Fruit fly (Drosophila melanogaster) whole organism, embryonic: Measurements from ENCODE around the gene Fpgs1.

Source experiments
- Aef1 ChIP-seq: fragments of 200-800 bp; sonication (Bioruptor generic); IDR thresholded peaks from 3 replicates; pipeline ENCODE4 v1.3.6; 2022; ENCODE audit warnings: missing biosample characterization, missing genetic modification characterization
- CG10462 ChIP-seq: fragments of 200-800 bp; sonication (Bioruptor generic); optimal IDR thresholded peaks from 2 replicates; lab custom pipeline; 2016; ENCODE audit warnings: missing biosample characterization, missing genetic modification characterization
- CG11247 ChIP-seq: fragments of 200-800 bp; sonication (Bioruptor generic); IDR thresholded peaks from 2 replicates; pipeline ENCODE4 v1.3.6; 2022; ENCODE audit warnings: missing biosample characterization, missing genetic modification characterization
- CG11504 ChIP-seq: fragments of 200-800 bp; sonication (Bioruptor generic); optimal IDR thresholded peaks from 3 replicates; lab custom pipeline; 2019; ENCODE audit warnings: missing biosample characterization, mild to moderate bottlenecking, missing genetic modification characterization, moderate library complexity
- CG12219 ChIP-seq: fragments of 200-800 bp; sonication (Bioruptor generic); optimal IDR thresholded peaks from 3 replicates; lab custom pipeline; 2018; ENCODE audit warnings: missing biosample characterization, mild to moderate bottlenecking, missing genetic modification characterization
- CG12236 ChIP-seq: fragments of 200-800 bp; sonication (Bioruptor generic); optimal IDR thresholded peaks from 2 replicates; lab custom pipeline; 2016; ENCODE audit warnings: missing biosample characterization, missing genetic modification characterization
- CG12391 ChIP-seq: fragments of 200-800 bp; sonication (Bioruptor generic); optimal IDR thresholded peaks from 3 replicates; lab custom pipeline; 2018; ENCODE audit warnings: missing biosample characterization, mild to moderate bottlenecking, missing genetic modification characterization, moderate library complexity
- CG12769 ChIP-seq: fragments of 200-800 bp; sonication (Bioruptor generic); optimal IDR thresholded peaks from 2 replicates; lab custom pipeline; 2019; ENCODE audit warnings: missing biosample characterization, mild to moderate bottlenecking, missing genetic modification characterization, moderate library complexity
- CG14710 ChIP-seq: fragments of 200-800 bp; sonication (Bioruptor generic); optimal IDR thresholded peaks from 3 replicates; lab custom pipeline; 2019; ENCODE audit warnings: missing biosample characterization, mild to moderate bottlenecking, missing genetic modification characterization, moderate library complexity
- CG15514 ChIP-seq: fragments of 200-800 bp; sonication (Bioruptor generic); optimal IDR thresholded peaks from 3 replicates; lab custom pipeline; 2017; ENCODE audit warnings: missing biosample characterization, missing genetic modification characterization, mild to moderate bottlenecking, moderate library complexity, missing genetic modification reagents
- CG15696 ChIP-seq: fragments of 200-800 bp; sonication (Bioruptor generic); optimal IDR thresholded peaks from 2 replicates; lab custom pipeline; 2019; ENCODE audit warnings: missing biosample characterization, mild to moderate bottlenecking, missing genetic modification characterization, moderate library complexity
- CG1602 ChIP-seq: fragments of 200-800 bp; sonication (Bioruptor generic); optimal IDR thresholded peaks from 3 replicates; lab custom pipeline; 2016; ENCODE audit warnings: missing biosample characterization, missing genetic modification characterization
- CG1603 ChIP-seq: fragments of 200-800 bp; sonication (Bioruptor generic); optimal IDR thresholded peaks from 2 replicates; lab custom pipeline; 2019; ENCODE audit warnings: missing biosample characterization, mild to moderate bottlenecking, missing genetic modification characterization, moderate library complexity
- CG17328 ChIP-seq: fragments of 200-800 bp; sonication (Bioruptor generic); IDR thresholded peaks from 2 replicates; pipeline ENCODE4 v1.3.6; 2022; ENCODE audit warnings: missing biosample characterization, missing genetic modification characterization
- CG2129 ChIP-seq: fragments of 200-800 bp; sonication (Bioruptor generic); IDR thresholded peaks from 2 replicates; pipeline ENCODE4 v1.3.6; 2022; ENCODE audit warnings: missing biosample characterization, missing genetic modification characterization; ENCODE audit not compliant: partially characterized antibody
- CG30431 ChIP-seq: fragments of 200-800 bp; sonication (Bioruptor generic); optimal IDR thresholded peaks from 2 replicates; lab custom pipeline; 2017; ENCODE audit warnings: missing biosample characterization, missing genetic modification characterization
- CG4617 ChIP-seq: fragments of 200-800 bp; sonication (Bioruptor generic); optimal IDR thresholded peaks from 3 replicates; lab custom pipeline; 2016; ENCODE audit warnings: missing biosample characterization, missing genetic modification characterization, borderline replicate concordance
- CG6254 ChIP-seq: fragments of 200-800 bp; sonication (Bioruptor generic); optimal IDR thresholded peaks from 3 replicates; lab custom pipeline; 2017; ENCODE audit warnings: mild to moderate bottlenecking, missing biosample characterization, missing genetic modification reagents, missing genetic modification characterization
- CG7928 ChIP-seq: fragments of 200-800 bp; sonication (Bioruptor generic); optimal IDR thresholded peaks from 2 replicates; lab custom pipeline; 2017; ENCODE audit warnings: missing biosample characterization, mild to moderate bottlenecking, missing genetic modification characterization
- CG8359 ChIP-seq: fragments of 200-800 bp; sonication (Bioruptor generic); optimal IDR thresholded peaks from 2 replicates; lab custom pipeline; 2017; ENCODE audit warnings: missing biosample characterization, mild to moderate bottlenecking, missing genetic modification characterization, borderline replicate concordance
- CG9797 ChIP-seq: fragments of 200-800 bp; sonication (Bioruptor generic); optimal IDR thresholded peaks from 3 replicates; lab custom pipeline; 2018; ENCODE audit warnings: missing biosample characterization, mild to moderate bottlenecking, missing genetic modification characterization
- Doc3 ChIP-seq: fragments of 200-800 bp; sonication (Bioruptor generic); IDR thresholded peaks from 3 replicates; pipeline ENCODE4 v1.3.6; 2022; ENCODE audit warnings: missing biosample characterization, missing genetic modification characterization; ENCODE audit not compliant: partially characterized antibody
- Dp ChIP-seq: fragments of 200-800 bp; sonication (Bioruptor generic); optimal IDR thresholded peaks from 2 replicates; lab custom pipeline; 2018; ENCODE audit warnings: missing biosample characterization, mild to moderate bottlenecking, missing genetic modification characterization, moderate library complexity
- E2f2 ChIP-seq: fragments of 200-800 bp; sonication (Bioruptor generic); IDR thresholded peaks from 2 replicates; pipeline ENCODE4 v1.3.6; 2022; ENCODE audit warnings: missing biosample characterization, missing genetic modification characterization
- Ets97D ChIP-seq: fragments of 200-800 bp; sonication (Bioruptor generic); optimal IDR thresholded peaks from 3 replicates; lab custom pipeline; 2016; ENCODE audit warnings: missing biosample characterization, missing genetic modification characterization
- HLHmδ ChIP-seq: fragments of 200-800 bp; sonication (Bioruptor generic); optimal IDR thresholded peaks from 2 replicates; lab custom pipeline; 2018; ENCODE audit warnings: missing biosample characterization, mild to moderate bottlenecking, missing genetic modification characterization, moderate library complexity
- HmgD ChIP-seq: fragments of 200-800 bp; sonication (Bioruptor generic); optimal IDR thresholded peaks from 3 replicates; lab custom pipeline; 2016; ENCODE audit warnings: missing biosample characterization, missing genetic modification characterization
- MBD-R2 ChIP-seq: fragments of 200-800 bp; sonication (Bioruptor generic); IDR thresholded peaks from 2 replicates; pipeline ENCODE4 v1.3.6; 2022; ENCODE audit warnings: missing biosample characterization, missing genetic modification characterization
- MESR4 ChIP-seq: fragments of 200-800 bp; sonication (Bioruptor generic); optimal IDR thresholded peaks from 2 replicates; lab custom pipeline; 2018; ENCODE audit warnings: missing biosample characterization, mild to moderate bottlenecking, missing genetic modification characterization, moderate library complexity
- Mad ChIP-seq: fragments of 200-800 bp; sonication (Bioruptor generic); optimal IDR thresholded peaks from 2 replicates; lab custom pipeline; 2016; ENCODE audit warnings: missing biosample characterization, missing genetic modification characterization
- Mrtf ChIP-seq: fragments of 200-800 bp; sonication (Bioruptor generic); IDR thresholded peaks from 3 replicates; pipeline ENCODE4 v1.3.6; 2022; ENCODE audit warnings: missing biosample characterization, missing genetic modification characterization
- Sry-δ ChIP-seq: fragments of 200-800 bp; sonication (Bioruptor generic); optimal IDR thresholded peaks from 2 replicates; lab custom pipeline; 2016; ENCODE audit warnings: missing biosample characterization, missing genetic modification characterization
- Vsx1 ChIP-seq: fragments of 200-800 bp; sonication (Bioruptor generic); optimal IDR thresholded peaks from 2 replicates; lab custom pipeline; 2017; ENCODE audit warnings: missing biosample characterization, mild to moderate bottlenecking, missing genetic modification characterization, missing genetic modification reagents
- caup ChIP-seq: fragments of 200-800 bp; sonication (Bioruptor generic); optimal IDR thresholded peaks from 3 replicates; lab custom pipeline; 2017; ENCODE audit warnings: missing biosample characterization, mild to moderate bottlenecking, missing genetic modification characterization, moderate library complexity; ENCODE audit not compliant: severe bottlenecking
- chm ChIP-seq: fragments of 200-800 bp; sonication (Bioruptor generic); IDR thresholded peaks from 2 replicates; pipeline ENCODE4 v1.3.6; 2022; ENCODE audit warnings: missing biosample characterization, missing genetic modification characterization
- gem ChIP-seq: fragments of 200-800 bp; sonication (Bioruptor generic); optimal IDR thresholded peaks from 2 replicates; lab custom pipeline; 2019; ENCODE audit warnings: missing biosample characterization, mild to moderate bottlenecking, missing genetic modification characterization, moderate library complexity
- gsb-n ChIP-seq: fragments of 200-800 bp; sonication (Bioruptor generic); optimal IDR thresholded peaks from 3 replicates; lab custom pipeline; 2018; ENCODE audit warnings: missing biosample characterization, mild to moderate bottlenecking, missing genetic modification characterization
- inv ChIP-seq: fragments of 200-800 bp; sonication (Bioruptor generic); IDR thresholded peaks from 2 replicates; pipeline ENCODE4 v1.3.6; 2022; ENCODE audit warnings: missing biosample characterization, missing genetic modification characterization; ENCODE audit not compliant: partially characterized antibody
- knrl ChIP-seq: fragments of 200-800 bp; sonication (Bioruptor generic); IDR thresholded peaks from 3 replicates; pipeline ENCODE4 v1.3.6; 2022; ENCODE audit warnings: missing biosample characterization, missing genetic modification characterization; ENCODE audit not compliant: partially characterized antibody
- maf-S ChIP-seq: fragments of 200-800 bp; sonication (Bioruptor generic); optimal IDR thresholded peaks from 2 replicates; lab custom pipeline; 2016; ENCODE audit warnings: missing biosample characterization, missing genetic modification characterization
- pb ChIP-seq: fragments of 200-800 bp; sonication (Bioruptor generic); optimal IDR thresholded peaks from 3 replicates; lab custom pipeline; 2016; ENCODE audit warnings: missing biosample characterization, missing genetic modification characterization
- phol ChIP-seq: fragments of 200-800 bp; sonication (Bioruptor generic); optimal IDR thresholded peaks from 3 replicates; lab custom pipeline; 2018; ENCODE audit warnings: missing biosample characterization, mild to moderate bottlenecking, missing genetic modification characterization, moderate library complexity
- pzg ChIP-seq: fragments of 200-800 bp; sonication (Bioruptor generic); optimal IDR thresholded peaks from 3 replicates; lab custom pipeline; 2018; ENCODE audit warnings: missing biosample characterization, mild to moderate bottlenecking, missing genetic modification characterization, moderate library complexity
- row ChIP-seq: fragments of 200-800 bp; sonication (Bioruptor generic); IDR thresholded peaks from 3 replicates; pipeline ENCODE4 v1.3.6; 2022; ENCODE audit warnings: missing biosample characterization, missing genetic modification characterization
- salm ChIP-seq: fragments of 200-800 bp; sonication (Bioruptor generic); optimal IDR thresholded peaks from 2 replicates; lab custom pipeline; 2018; ENCODE audit warnings: missing biosample characterization, mild to moderate bottlenecking, missing genetic modification characterization
- sens ChIP-seq: fragments of 200-800 bp; sonication (Bioruptor generic); peaks from one replicate; lab custom pipeline; 2016; ENCODE audit warnings: missing biosample characterization, missing genetic modification characterization
- sisA ChIP-seq: fragments of 200-800 bp; sonication (Bioruptor generic); IDR thresholded peaks from 2 replicates; pipeline ENCODE4 v1.3.6; 2022; ENCODE audit warnings: missing biosample characterization, missing genetic modification characterization
- slp2 ChIP-seq: fragments of 200-800 bp; sonication (Bioruptor generic); optimal IDR thresholded peaks from 2 replicates; lab custom pipeline; 2016; ENCODE audit warnings: missing biosample characterization, missing genetic modification characterization
- stwl ChIP-seq: fragments of 200-800 bp; sonication (Bioruptor generic); optimal IDR thresholded peaks from 3 replicates; lab custom pipeline; 2018; ENCODE audit warnings: missing biosample characterization, mild to moderate bottlenecking, missing genetic modification characterization, moderate library complexity
- ttk ChIP-seq: fragments of 200-800 bp; sonication (Bioruptor generic); IDR thresholded peaks from 2 replicates; pipeline ENCODE4 v2.1.2; 2022; ENCODE audit warnings: missing biosample characterization, missing genetic modification characterization

The Fpgs1 gene

DNA sequence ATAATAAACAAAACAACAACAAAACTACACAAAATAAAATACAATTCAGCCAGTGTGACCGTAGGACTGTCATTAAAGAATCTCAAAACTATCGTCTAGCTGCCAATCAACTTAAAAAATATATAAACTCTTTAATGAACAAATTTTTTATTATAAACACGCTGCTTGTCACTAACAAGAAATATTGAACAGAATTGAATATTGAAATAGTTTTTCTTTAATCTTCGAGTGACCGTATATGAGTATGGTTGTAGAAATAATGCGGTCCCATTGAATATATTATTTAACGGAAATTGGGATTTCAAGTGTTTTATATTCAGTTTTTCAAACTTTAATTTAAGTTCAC is 19.6 kb upstream of the Fpgs1 start, which contains the start of gene LIMK1 (continued):
- TF ChIP-seq CG7928 (GFP tag; lab: Kevin White, UChicago), result no peak
- no peak for TF ChIP-seq HmgD (GFP tag; lab: Kevin White, UChicago)
- TF ChIP-seq HLHmδ, result no peak
- peak; percentile 28; the same call in 1 of the 2 replicates for TF ChIP-seq MBD-R2 (GFP tag; lab: Robert Waterston, UW)
- TF ChIP-seq CG14710 (tag; lab: Kevin White, UChicago), result peak; percentile 66
- TF ChIP-seq CG1603 (tag; lab: Kevin White, UChicago), result no peak
- no peak for TF ChIP-seq chm (GFP tag; lab: Robert Waterston, UW)
- no peak for TF ChIP-seq pb
- TF ChIP-seq CG12769 (tag; lab: Kevin White, UChicago), result no peak
- no peak for TF ChIP-seq Aef1
- TF ChIP-seq salm, result no peak
- no peak for TF ChIP-seq caup (GFP tag; lab: Kevin White, UChicago)
- no peak for TF ChIP-seq Vsx1 (GFP tag; lab: Kevin White, UChicago)
- no peak for TF ChIP-seq gsb-n
- no peak for TF ChIP-seq CG6254 (GFP tag; lab: Kevin White, UChicago)
- TF ChIP-seq CG12219 (GFP tag; lab: Kevin White, UChicago), result no peak
- TF ChIP-seq row (GFP tag; lab: Robert Waterston, UW), result 0 out of 3 replicates have a peak, but pooled peaks have one; percentile 13
- TF ChIP-seq Sry-δ (GFP tag; lab: Kevin White, UChicago), result peak; percentile 55
- TF ChIP-seq CG2129 (GFP tag; lab: Robert Waterston, UW), result 0 out of 2 replicates have a peak, but pooled peaks have one; percentile 17
- TF ChIP-seq knrl, result peak; percentile 51
- peak; percentile 28 for TF ChIP-seq Dp (GFP tag; lab: Kevin White, UChicago)
- TF ChIP-seq CG4617 (GFP tag; lab: Kevin White, UChicago), result no peak
- TF ChIP-seq Doc3 (GFP tag; lab: Robert Waterston, UW), result no peak
- peak; percentile 34 for TF ChIP-seq Ets97D
- no peak for TF ChIP-seq CG15696 (tag; lab: Kevin White, UChicago)
- TF ChIP-seq slp2 (GFP tag; lab: Kevin White, UChicago), result no peak
- peak; percentile 46 for TF ChIP-seq stwl (tag; lab: Kevin White, UChicago)
- peak; percentile 11 for TF ChIP-seq CG11504 (tag; lab: Kevin White, UChicago)
- TF ChIP-seq CG11247 (GFP tag; lab: Robert Waterston, UW), result no peak
- TF ChIP-seq CG1602 (GFP tag; lab: Kevin White, UChicago), result no peak
- peak; percentile 28 for TF ChIP-seq CG15514
- TF ChIP-seq E2f2, result peak; percentile 29; the same call in 1 of the 2 replicates
- no peak for TF ChIP-seq CG10462 (GFP tag; lab: Kevin White, UChicago)
- peak; percentile 10 for TF ChIP-seq gem
- TF ChIP-seq CG9797 (GFP tag; lab: Kevin White, UChicago), result peak; percentile 83
- no peak for TF ChIP-seq Mrtf (GFP tag; lab: Robert Waterston, UW)
- no peak for TF ChIP-seq ttk
- no peak for TF ChIP-seq CG30431
- peak; percentile 56 for TF ChIP-seq pzg
- no peak for TF ChIP-seq maf-S
- TF ChIP-seq MESR4 (GFP tag; lab: Kevin White, UChicago), result no peak
- peak; percentile 48 for TF ChIP-seq CG12391
- TF ChIP-seq CG12236 (GFP tag; lab: Kevin White, UChicago), result no peak
- no peak for TF ChIP-seq Mad (GFP tag; lab: Kevin White, UChicago)
- peak; percentile 44 for TF ChIP-seq phol (tag; lab: Kevin White, UChicago)
- no peak for TF ChIP-seq CG8359 (GFP tag; lab: Kevin White, UChicago)
- TF ChIP-seq sisA, result no peak
- TF ChIP-seq sens, result peak; percentile 52
- no peak for TF ChIP-seq inv
- no peak for TF ChIP-seq CG17328
